Fruit fly (Drosophila melanogaster): ENCODE data around the gene Irp-1A.

Irp-1A gene

dm6 chr3R:22751698-22752097 lies 27.3 kb upstream of the Irp-1A start (continued):
- TF ChIP-seq PHDP (tag; optimal IDR thresholded peaks at IDR 0.05) (no peak), H15 (GFP tag; IDR thresholded peaks at IDR 0.05) (0 out of 3 replicates have a peak, but pooled peaks have one; percentile 8), CG10959 (GFP tag; IDR thresholded peaks at IDR 0.05) (no peak), Asciz (GFP tag; optimal IDR thresholded peaks at IDR 0.05) (no peak), tgo (GFP tag; IDR thresholded peaks at IDR 0.05) (no peak), crc (GFP tag; optimal IDR thresholded peaks at IDR 0.05) (no peak), nerfin-2 (GFP tag; IDR thresholded peaks at IDR 0.05; ENCODE audit: partially characterized antibody) (no peak), Antp (GFP tag; optimal IDR thresholded peaks at IDR 0.05) (no peak), CG17568 (GFP tag; optimal IDR thresholded peaks at IDR 0.05) (no peak), CG2116 (GFP tag; optimal IDR thresholded peaks at IDR 0.05) (no peak), CG6813 (GFP tag; optimal IDR thresholded peaks at IDR 0.05) (no peak), sqz (GFP tag; optimal IDR thresholded peaks at IDR 0.05) (peak; percentile 29), Doc3 (GFP tag; IDR thresholded peaks at IDR 0.05; ENCODE audit: partially characterized antibody) (no peak), Drgx (GFP tag; IDR thresholded peaks at IDR 0.05) (no peak), phol (tag; optimal IDR thresholded peaks at IDR 0.05) (no peak), Hr78 (GFP tag; optimal IDR thresholded peaks at IDR 0.05) (peak in 1 of 2 experiments; percentile 80), ERR (GFP tag; optimal IDR thresholded peaks at IDR 0.05) (no peak), Opbp (GFP tag; IDR thresholded peaks at IDR 0.05; ENCODE audit: partially characterized antibody) (peak; percentile 20; the same call in 1 of the 3 replicates), CG14860 (GFP tag; IDR thresholded peaks at IDR 0.05; ENCODE audit: partially characterized antibody) (no peak), HLH54F (GFP tag; optimal IDR thresholded peaks at IDR 0.05) (no peak), hbn (GFP tag; IDR thresholded peaks at IDR 0.05; ENCODE audit: partially characterized antibody) (no peak), usp (GFP tag; optimal IDR thresholded peaks at IDR 0.05) (no peak), mirr (GFP tag; optimal IDR thresholded peaks at IDR 0.05) (no peak), CG1233 (GFP tag; optimal IDR thresholded peaks at IDR 0.05) (no peak), Blimp-1 (GFP tag; optimal IDR thresholded peaks at IDR 0.05) (peak; percentile 95), CG2678 (tag; optimal IDR thresholded peaks at IDR 0.05) (no peak), CG14441 (GFP tag; IDR thresholded peaks at IDR 0.05) (no peak), NC2β (GFP tag; optimal IDR thresholded peaks at IDR 0.05) (no peak), emc (GFP tag; optimal IDR thresholded peaks at IDR 0.05) (no peak), da (GFP tag; optimal IDR thresholded peaks at IDR 0.05) (no peak), caup (GFP tag; optimal IDR thresholded peaks at IDR 0.05; ENCODE audit: severe bottlenecking) (no peak), btn (GFP tag; optimal IDR thresholded peaks at IDR 0.05) (no peak), cg (GFP tag; optimal IDR thresholded peaks at IDR 0.05) (no peak), slp2 (GFP tag; optimal IDR thresholded peaks at IDR 0.05) (no peak), CG15601 (tag; optimal IDR thresholded peaks at IDR 0.05) (peak; percentile 2), Sox100B (GFP tag; optimal IDR thresholded peaks at IDR 0.05) (no peak), row (GFP tag; IDR thresholded peaks at IDR 0.05) (no peak; the same call in 2 of the 3 replicates), Awh (GFP tag; IDR thresholded peaks at IDR 0.05) (peak; percentile 65; the same call in 1 of the 2 replicates), CG11696 (GFP tag; IDR thresholded peaks at IDR 0.05) (no peak), CG32532 (GFP tag; IDR thresholded peaks at IDR 0.05) (no peak), CG2712 (tag; optimal IDR thresholded peaks at IDR 0.05) (no peak), Taf1 (GFP tag; IDR thresholded peaks at IDR 0.05) (no peak), Poxn (GFP tag; IDR thresholded peaks at IDR 0.05) (no peak), CG13624 (GFP tag; optimal IDR thresholded peaks at IDR 0.05) (no peak), Dp (GFP tag; optimal IDR thresholded peaks at IDR 0.05) (no peak), CG18764 (GFP tag; optimal IDR thresholded peaks at IDR 0.05) (no peak), oc (tag; optimal IDR thresholded peaks at IDR 0.05) (peak; percentile 18), CG5245 (GFP tag; optimal IDR thresholded peaks at IDR 0.05) (no peak), Lim3 (GFP tag; IDR thresholded peaks at IDR 0.05) (no peak), CG10209 (GFP tag; optimal IDR thresholded peaks at IDR 0.05) (no peak), sr (GFP tag; IDR thresholded peaks at IDR 0.05) (no peak)
